Fruit fly (Drosophila melanogaster) whole organism, embryonic: ENCODE data around the gene Dok.

Experiments
- CG10147 ChIP-seq: fragments of 200-800 bp; sonication (Bioruptor generic); optimal IDR thresholded peaks from 2 replicates; lab custom pipeline; 2019; ENCODE audit warnings: missing biosample characterization, mild to moderate bottlenecking, missing genetic modification characterization, moderate library complexity
- CG10366 ChIP-seq: fragments of 200-800 bp; sonication (Bioruptor generic); IDR thresholded peaks from 2 replicates; pipeline ENCODE4 v1.3.6; 2022; ENCODE audit warnings: missing biosample characterization, missing genetic modification characterization
- CG10979 ChIP-seq: fragments of 200-800 bp; sonication (Bioruptor generic); optimal IDR thresholded peaks from 2 replicates; lab custom pipeline; 2018; ENCODE audit warnings: missing biosample characterization, mild to moderate bottlenecking, missing genetic modification characterization, moderate library complexity
- CG12236 ChIP-seq: fragments of 200-800 bp; sonication (Bioruptor generic); optimal IDR thresholded peaks from 2 replicates; lab custom pipeline; 2016; ENCODE audit warnings: missing biosample characterization, missing genetic modification characterization
- CG12744 ChIP-seq: fragments of 200-800 bp; sonication (Bioruptor generic); optimal IDR thresholded peaks from 2 replicates; lab custom pipeline; 2016; ENCODE audit warnings: missing biosample characterization, missing genetic modification characterization
- CG12769 ChIP-seq: fragments of 200-800 bp; sonication (Bioruptor generic); optimal IDR thresholded peaks from 2 replicates; lab custom pipeline; 2019; ENCODE audit warnings: missing biosample characterization, mild to moderate bottlenecking, missing genetic modification characterization, moderate library complexity
- CG13296 ChIP-seq: fragments of 200-800 bp; sonication (Bioruptor generic); optimal IDR thresholded peaks from 3 replicates; lab custom pipeline; 2018; ENCODE audit warnings: missing biosample characterization, mild to moderate bottlenecking, missing genetic modification characterization
- CG14667 ChIP-seq: fragments of 200-800 bp; sonication (Bioruptor generic); IDR thresholded peaks from 2 replicates; pipeline ENCODE4 v1.3.6; 2022; ENCODE audit warnings: missing biosample characterization, missing genetic modification characterization
- CG16863 ChIP-seq: fragments of 200-800 bp; sonication (Bioruptor generic); optimal IDR thresholded peaks from 3 replicates; lab custom pipeline; 2016; ENCODE audit warnings: missing biosample characterization, missing genetic modification characterization
- CG2712 ChIP-seq: fragments of 200-800 bp; optimal IDR thresholded peaks from 3 replicates; lab custom pipeline; 2019; ENCODE audit warnings: missing biosample characterization, mild to moderate bottlenecking, missing genetic modification characterization, moderate library complexity
- CG3281 ChIP-seq: fragments of 200-800 bp; sonication (Bioruptor generic); optimal IDR thresholded peaks from 3 replicates; lab custom pipeline; 2017; ENCODE audit warnings: missing biosample characterization, mild to moderate bottlenecking, missing genetic modification characterization
- CG3726 ChIP-seq: fragments of 200-800 bp; sonication (Bioruptor generic); IDR thresholded peaks from 3 replicates; pipeline ENCODE4, ENCODE4 v1.3.6; 2022; ENCODE audit warnings: missing biosample characterization, missing genetic modification characterization
- CG4282 ChIP-seq: fragments of 200-800 bp; sonication (Bioruptor generic); optimal IDR thresholded peaks from 2 replicates; lab custom pipeline; 2016; ENCODE audit warnings: missing biosample characterization, missing genetic modification characterization
- CG4404 ChIP-seq: fragments of 200-800 bp; sonication (Bioruptor generic); IDR thresholded peaks from 2 replicates; pipeline ENCODE4 v1.3.6; 2022; ENCODE audit warnings: missing biosample characterization, missing genetic modification characterization
- CG7271 ChIP-seq: fragments of 200-800 bp; sonication (Bioruptor generic); optimal IDR thresholded peaks from 2 replicates; lab custom pipeline; 2018; ENCODE audit warnings: missing biosample characterization, mild to moderate bottlenecking, missing genetic modification characterization, moderate library complexity
- CG7357 ChIP-seq: fragments of 200-800 bp; sonication (Bioruptor generic); IDR thresholded peaks from 3 replicates; pipeline ENCODE4 v1.3.6; 2022; ENCODE audit warnings: missing biosample characterization, missing genetic modification characterization
- CG7556 ChIP-seq: fragments of 200-800 bp; sonication (Bioruptor generic); optimal IDR thresholded peaks from 2 replicates; lab custom pipeline; 2017; ENCODE audit warnings: missing biosample characterization, mild to moderate bottlenecking, missing genetic modification characterization
- CG7839 ChIP-seq: fragments of 200-800 bp; sonication (Bioruptor generic); optimal IDR thresholded peaks from 3 replicates; lab custom pipeline; 2018; ENCODE audit warnings: missing biosample characterization, mild to moderate bottlenecking, missing genetic modification characterization, moderate library complexity
- CG7987 ChIP-seq: fragments of 200-800 bp; sonication (Bioruptor generic); optimal IDR thresholded peaks from 2 replicates; lab custom pipeline; 2018; ENCODE audit warnings: missing biosample characterization, mild to moderate bottlenecking, missing genetic modification characterization, moderate library complexity
- CG8359 ChIP-seq: fragments of 200-800 bp; sonication (Bioruptor generic); optimal IDR thresholded peaks from 2 replicates; lab custom pipeline; 2017; ENCODE audit warnings: missing biosample characterization, mild to moderate bottlenecking, missing genetic modification characterization, borderline replicate concordance
- Camta ChIP-seq: fragments of 200-800 bp; sonication (Bioruptor generic); optimal IDR thresholded peaks from 2 replicates; lab custom pipeline; 2016; ENCODE audit warnings: missing biosample characterization, missing genetic modification characterization
- D19B ChIP-seq: fragments of 200-800 bp; sonication (Bioruptor generic); optimal IDR thresholded peaks from 2 replicates; lab custom pipeline; 2017; ENCODE audit warnings: missing biosample characterization, mild to moderate bottlenecking, missing genetic modification characterization
- Elba2 ChIP-seq: fragments of 200-800 bp; sonication (Bioruptor generic); optimal IDR thresholded peaks from 3 replicates; lab custom pipeline; 2016; ENCODE audit warnings: missing biosample characterization, missing genetic modification characterization
- Ets65A ChIP-seq: fragments of 200-800 bp; sonication (Bioruptor generic); peaks from one replicate; lab custom pipeline; 2016; ENCODE audit warnings: missing biosample characterization, missing genetic modification characterization
- Ets97D ChIP-seq: fragments of 200-800 bp; sonication (Bioruptor generic); optimal IDR thresholded peaks from 3 replicates; lab custom pipeline; 2016; ENCODE audit warnings: missing biosample characterization, missing genetic modification characterization
- HHEX ChIP-seq: fragments of 200-800 bp; sonication (Bioruptor generic); optimal IDR thresholded peaks from 3 replicates; lab custom pipeline; 2017; ENCODE audit warnings: missing biosample characterization, mild to moderate bottlenecking, missing genetic modification characterization, missing genetic modification reagents
- Hr3 ChIP-seq: fragments of 200-800 bp; sonication (Bioruptor generic); optimal IDR thresholded peaks from 3 replicates; lab custom pipeline; 2016; ENCODE audit warnings: missing biosample characterization, missing genetic modification characterization
- NC2β ChIP-seq: fragments of 200-800 bp; sonication (Bioruptor generic); optimal IDR thresholded peaks from 2 replicates; lab custom pipeline; 2016; ENCODE audit warnings: missing biosample characterization, missing genetic modification characterization
- Neu2 ChIP-seq: fragments of 200-800 bp; sonication (Bioruptor generic); optimal IDR thresholded peaks from 3 replicates; lab custom pipeline; 2016; ENCODE audit warnings: missing biosample characterization, missing genetic modification characterization, borderline replicate concordance
- NfI ChIP-seq: fragments of 200-800 bp; sonication (Bioruptor generic); optimal IDR thresholded peaks from 3 replicates; lab custom pipeline; 2018; ENCODE audit warnings: missing biosample characterization, mild to moderate bottlenecking, missing genetic modification characterization, moderate library complexity
- Oli ChIP-seq: fragments of 200-800 bp; sonication (Bioruptor generic); optimal IDR thresholded peaks from 2 replicates; lab custom pipeline; 2018; ENCODE audit warnings: missing biosample characterization, mild to moderate bottlenecking, missing genetic modification characterization, moderate library complexity
- Sox102F ChIP-seq: fragments of 200-800 bp; sonication (Bioruptor generic); optimal IDR thresholded peaks from 2 replicates; lab custom pipeline; 2018; ENCODE audit warnings: missing biosample characterization, mild to moderate bottlenecking, missing genetic modification characterization, moderate library complexity
- Vsx1 ChIP-seq: fragments of 200-800 bp; sonication (Bioruptor generic); optimal IDR thresholded peaks from 2 replicates; lab custom pipeline; 2017; ENCODE audit warnings: missing biosample characterization, mild to moderate bottlenecking, missing genetic modification characterization, missing genetic modification reagents
- ap ChIP-seq: fragments of 200-800 bp; sonication (Bioruptor generic); IDR thresholded peaks from 2 replicates; pipeline ENCODE4 v1.3.6; 2022; ENCODE audit warnings: missing biosample characterization, missing genetic modification characterization
- btn ChIP-seq: fragments of 200-800 bp; sonication (Bioruptor generic); optimal IDR thresholded peaks from 2 replicates; lab custom pipeline; 2016; ENCODE audit warnings: missing biosample characterization, missing genetic modification characterization
- caup ChIP-seq: fragments of 200-800 bp; sonication (Bioruptor generic); optimal IDR thresholded peaks from 3 replicates; lab custom pipeline; 2017; ENCODE audit warnings: missing biosample characterization, mild to moderate bottlenecking, missing genetic modification characterization, moderate library complexity; ENCODE audit not compliant: severe bottlenecking
- crp ChIP-seq, 2 experiments: fragments of 200-800 bp; sonication (Bioruptor generic); optimal IDR thresholded peaks; 2 replicates in 1 of 2; 3 replicates in 1 of 2; lab custom pipeline; 2017; ENCODE audit warnings: missing biosample characterization in 2 of 2, missing genetic modification characterization in 2 of 2, mild to moderate bottlenecking in 1 of 2, moderate library complexity in 1 of 2
- danr ChIP-seq: fragments of 200-800 bp; sonication (Bioruptor generic); IDR thresholded peaks from 2 replicates; pipeline ENCODE4 v1.3.6; 2022; ENCODE audit warnings: missing biosample characterization, missing genetic modification characterization
- dm ChIP-seq: fragments of 200-800 bp; sonication (Bioruptor generic); optimal IDR thresholded peaks from 3 replicates; lab custom pipeline; 2016; ENCODE audit warnings: missing biosample characterization, missing genetic modification characterization
- dpn ChIP-seq, 2 experiments: fragments of 200-800 bp; sonication (Bioruptor generic); optimal IDR thresholded peaks; 3 replicates each; lab custom pipeline; 2016; ENCODE audit warnings: missing biosample characterization in 2 of 2, missing genetic modification characterization in 2 of 2
- ewg ChIP-seq: fragments of 200-800 bp; sonication (Bioruptor generic); optimal IDR thresholded peaks from 3 replicates; lab custom pipeline; 2017; ENCODE audit warnings: mild to moderate bottlenecking, missing biosample characterization, missing genetic modification reagents, missing genetic modification characterization
- fd102C ChIP-seq: fragments of 200-800 bp; sonication (Bioruptor generic); optimal IDR thresholded peaks from 2 replicates; lab custom pipeline; 2018; ENCODE audit warnings: missing biosample characterization, mild to moderate bottlenecking, missing genetic modification characterization, moderate library complexity
- fd64A ChIP-seq: fragments of 200-800 bp; sonication (Bioruptor generic); optimal IDR thresholded peaks from 3 replicates; lab custom pipeline; 2018; ENCODE audit warnings: missing biosample characterization, mild to moderate bottlenecking, missing genetic modification characterization
- hth ChIP-seq: fragments of >200 bp; optimal IDR thresholded peaks from 2 replicates; lab custom pipeline; 2017; ENCODE audit warnings: inconsistent platforms
- nom ChIP-seq: fragments of 200-800 bp; sonication (Bioruptor generic); optimal IDR thresholded peaks from 2 replicates; lab custom pipeline; 2017; ENCODE audit warnings: missing biosample characterization, missing genetic modification characterization, mild to moderate bottlenecking, moderate library complexity, missing genetic modification reagents
- sima ChIP-seq: fragments of 200-800 bp; sonication (Bioruptor generic); optimal IDR thresholded peaks from 2 replicates; lab custom pipeline; 2016; ENCODE audit warnings: missing biosample characterization, missing genetic modification characterization
- sqz ChIP-seq: fragments of 200-800 bp; sonication (Bioruptor generic); optimal IDR thresholded peaks from 3 replicates; lab custom pipeline; 2018; ENCODE audit warnings: missing biosample characterization, mild to moderate bottlenecking, missing genetic modification characterization
- wdn ChIP-seq: fragments of 200-800 bp; sonication (Bioruptor generic); IDR thresholded peaks from 2 replicates; pipeline ENCODE4 v1.3.6; 2022; ENCODE audit warnings: missing biosample characterization, missing genetic modification characterization
- zfh1 ChIP-seq: fragments of 200-800 bp; sonication (Bioruptor generic); IDR thresholded peaks from 3 replicates; pipeline ENCODE4 v1.3.6; 2022; ENCODE audit warnings: missing biosample characterization, missing genetic modification characterization

The Dok gene

dm6 chrX:7319053-7319702 lies 4.8 kb upstream of the Dok start (continued):
- peak; percentile 83 for TF ChIP-seq CG7839 (tag; lab: Kevin White, UChicago)
- TF ChIP-seq ap (GFP tag; lab: Robert Waterston, UW): 0 out of 2 replicates have a peak, but pooled peaks have one; percentile 47
- peak; percentile 33 for TF ChIP-seq btn (GFP tag; lab: Kevin White, UChicago)
- no peak for TF ChIP-seq caup (GFP tag; lab: Kevin White, UChicago)
- peak; percentile 56 for TF ChIP-seq dm
- TF ChIP-seq CG4282 (GFP tag; lab: Kevin White, UChicago): no peak
- peak; percentile 85 for TF ChIP-seq zfh1
- TF ChIP-seq CG4404 (GFP tag; lab: Robert Waterston, UW): peak; percentile 70
- peak; percentile 25 for TF ChIP-seq sima (GFP tag; lab: Kevin White, UChicago)
- peak; percentile 92 for TF ChIP-seq Ets65A
- TF ChIP-seq CG12236: peak; percentile 67
- peak; percentile 73 for TF ChIP-seq fd102C
- TF ChIP-seq NfI (GFP tag; lab: Kevin White, UChicago): peak; percentile 59
- peak; percentile 67 for TF ChIP-seq nom (GFP tag; lab: Kevin White, UChicago)
- TF ChIP-seq CG7271: peak; percentile 52
- no peak for TF ChIP-seq CG10147 (GFP tag; lab: Kevin White, UChicago)
- TF ChIP-seq HHEX: peak; percentile 26
- TF ChIP-seq danr (GFP tag; lab: Robert Waterston, UW): no peak
- peak; percentile 50 for TF ChIP-seq fd64A
- TF ChIP-seq Camta (GFP tag; lab: Kevin White, UChicago): peak; percentile 74
- TF ChIP-seq CG7357 (GFP tag; lab: Robert Waterston, UW): peak; percentile 54; the same call in 2 of the 3 replicates
- TF ChIP-seq NC2β (GFP tag; lab: Kevin White, UChicago): peak; percentile 78
- peak; percentile 85 for TF ChIP-seq CG7556
- TF ChIP-seq CG12744 (GFP tag; lab: Kevin White, UChicago): no peak
- peak; percentile 58 to 67 for TF ChIP-seq dpn (GFP tag; optimal IDR thresholded peaks at IDR 0.05; lab: Kevin White, UChicago)
- peak; percentile 42; the same call in 1 of the 2 replicates for TF ChIP-seq CG10366 (GFP tag; lab: Robert Waterston, UW)
- TF ChIP-seq Sox102F (GFP tag; lab: Kevin White, UChicago): peak; percentile 84
- no peak for TF ChIP-seq hth (lab: Kevin White, UChicago)
- peak; percentile 41 for TF ChIP-seq Elba2 (GFP tag; lab: Kevin White, UChicago)
- peak; percentile 30 for TF ChIP-seq Neu2
- TF ChIP-seq CG2712 (tag; lab: Kevin White, UChicago): peak; percentile 94
- peak; percentile 56 for TF ChIP-seq Vsx1 (GFP tag; lab: Kevin White, UChicago)
- TF ChIP-seq Oli: peak; percentile 85
- peak; percentile 73 for TF ChIP-seq ewg (GFP tag; lab: Kevin White, UChicago)
- TF ChIP-seq CG10979 (tag; lab: Kevin White, UChicago): peak; percentile 94
- TF ChIP-seq CG8359 (GFP tag; lab: Kevin White, UChicago): peak; percentile 74
- peak; percentile 69 for TF ChIP-seq CG16863 (GFP tag; lab: Kevin White, UChicago)
- TF ChIP-seq CG3726 (GFP tag; lab: Robert Waterston, UW): peak; percentile 34; the same call in 1 of the 3 replicates
- no peak for TF ChIP-seq CG13296
- no peak for TF ChIP-seq CG12769 (tag; lab: Kevin White, UChicago)
- peak; percentile 72 for TF ChIP-seq Hr3 (GFP tag; lab: Kevin White, UChicago)
- no peak for TF ChIP-seq CG3281
- TF ChIP-seq sqz (GFP tag; lab: Kevin White, UChicago): no peak
- TF ChIP-seq CG7987: no peak
- TF ChIP-seq Ets97D: no peak
- TF ChIP-seq crp (GFP tag; optimal IDR thresholded peaks at IDR 0.05; lab: Kevin White, UChicago): peak in 1 of 2 experiments; percentile 24
- no peak for TF ChIP-seq CG14667 (GFP tag; lab: Robert Waterston, UW)
- TF ChIP-seq D19B (GFP tag; lab: Kevin White, UChicago): no peak
- no peak for TF ChIP-seq wdn (GFP tag; lab: Robert Waterston, UW)
